Fruit fly (Drosophila melanogaster) whole organism, pupa: ENCODE measurements around the gene Indy-2.

Experiments
- CG10348 ChIP-seq: fragments of 200-800 bp; sonication (Bioruptor generic); IDR thresholded peaks from 2 replicates; pipeline ENCODE4 v1.3.6; 2022; ENCODE audit warnings: missing biosample characterization, missing genetic modification characterization
- CG12605 ChIP-seq: fragments of 200-800 bp; sonication (Bioruptor generic); IDR thresholded peaks from 2 replicates; pipeline ENCODE4 v1.3.6; 2022; ENCODE audit warnings: missing biosample characterization, missing genetic modification characterization
- CG13204 ChIP-seq: fragments of 200-800 bp; sonication (Bioruptor generic); optimal IDR thresholded peaks from 2 replicates; lab custom pipeline; 2018; ENCODE audit warnings: missing biosample characterization, mild to moderate bottlenecking, missing genetic modification characterization, moderate library complexity
- CG14655 ChIP-seq: fragments of 200-800 bp; sonication (Bioruptor generic); optimal IDR thresholded peaks from 3 replicates; lab custom pipeline; 2017; ENCODE audit warnings: mild to moderate bottlenecking, missing biosample characterization, missing genetic modification reagents, missing genetic modification characterization
- CG15710 ChIP-seq: fragments of 200-800 bp; sonication (Bioruptor generic); optimal IDR thresholded peaks from 2 replicates; lab custom pipeline; 2018; ENCODE audit warnings: missing biosample characterization, mild to moderate bottlenecking, missing genetic modification characterization, moderate library complexity
- CG17806 ChIP-seq: fragments of 200-800 bp; sonication (Bioruptor generic); optimal IDR thresholded peaks from 2 replicates; lab custom pipeline; 2018; ENCODE audit warnings: missing biosample characterization, mild to moderate bottlenecking, missing genetic modification characterization, moderate library complexity
- CG32121 ChIP-seq: fragments of 200-800 bp; sonication (Bioruptor generic); IDR thresholded peaks from 2 replicates; pipeline ENCODE4 v1.3.6; 2022; ENCODE audit warnings: missing biosample characterization, missing genetic modification characterization
- CG34367 ChIP-seq: fragments of 200-800 bp; sonication (Bioruptor generic); optimal IDR thresholded peaks from 2 replicates; lab custom pipeline; 2018; ENCODE audit warnings: missing biosample characterization, mild to moderate bottlenecking, missing genetic modification characterization
- CG4496 ChIP-seq: fragments of 200-800 bp; sonication (Bioruptor generic); IDR thresholded peaks from 3 replicates; pipeline ENCODE4 v1.3.6; 2022; ENCODE audit warnings: missing biosample characterization, missing genetic modification characterization
- CG8159 ChIP-seq: fragments of 200-800 bp; sonication (Bioruptor generic); optimal IDR thresholded peaks from 3 replicates; lab custom pipeline; 2018; ENCODE audit warnings: missing biosample characterization, mild to moderate bottlenecking, missing genetic modification characterization, moderate library complexity
- CG8301 ChIP-seq: fragments of 200-800 bp; sonication (Bioruptor generic); optimal IDR thresholded peaks from 2 replicates; lab custom pipeline; 2018; ENCODE audit warnings: missing biosample characterization, mild to moderate bottlenecking, missing genetic modification characterization
- CG9948 ChIP-seq: fragments of 200-800 bp; sonication (Bioruptor generic); optimal IDR thresholded peaks from 2 replicates; lab custom pipeline; 2018; ENCODE audit warnings: missing biosample characterization, mild to moderate bottlenecking, missing genetic modification characterization, moderate library complexity
- D1 ChIP-seq: fragments of 200-800 bp; sonication (Bioruptor generic); optimal IDR thresholded peaks from 2 replicates; lab custom pipeline; 2018; ENCODE audit warnings: missing biosample characterization, mild to moderate bottlenecking, missing genetic modification characterization, moderate library complexity
- EcR ChIP-seq: fragments of 200-800 bp; sonication (Bioruptor generic); optimal IDR thresholded peaks from 3 replicates; lab custom pipeline; 2019; ENCODE audit warnings: missing biosample characterization, missing genetic modification characterization, mild to moderate bottlenecking, moderate library complexity, missing genetic modification reagents
- Ets98B ChIP-seq: fragments of 200-800 bp; sonication (Bioruptor generic); IDR thresholded peaks from 2 replicates; pipeline ENCODE4 v1.3.6; 2022; ENCODE audit warnings: missing biosample characterization, missing genetic modification characterization
- Pif1A ChIP-seq: fragments of 200-800 bp; sonication (Bioruptor generic); optimal IDR thresholded peaks from 3 replicates; lab custom pipeline; 2016; ENCODE audit warnings: missing biosample characterization, missing genetic modification characterization
- Pif1B ChIP-seq: fragments of 200-800 bp; sonication (Bioruptor generic); optimal IDR thresholded peaks from 3 replicates; lab custom pipeline; 2016; ENCODE audit warnings: missing biosample characterization, missing genetic modification characterization
- Snoo ChIP-seq: fragments of 200-800 bp; sonication (Bioruptor generic); optimal IDR thresholded peaks from 3 replicates; lab custom pipeline; 2017; ENCODE audit warnings: missing biosample characterization, mild to moderate bottlenecking, missing genetic modification characterization, inconsistent platforms
- fd96Ca ChIP-seq: fragments of 200-800 bp; sonication (Bioruptor generic); IDR thresholded peaks from 3 replicates; pipeline ENCODE4 v1.3.6; 2022; ENCODE audit warnings: missing biosample characterization, missing genetic modification characterization
- gl ChIP-seq: fragments of 200-800 bp; sonication (Bioruptor generic); optimal IDR thresholded peaks from 2 replicates; lab custom pipeline; 2018; ENCODE audit warnings: missing biosample characterization, mild to moderate bottlenecking, missing genetic modification characterization
- rn ChIP-seq: fragments of 200-800 bp; sonication (Bioruptor generic); IDR thresholded peaks from 2 replicates; pipeline ENCODE4 v1.3.6; 2022; ENCODE audit warnings: missing biosample characterization, missing genetic modification characterization

The Indy-2 gene

DNA sequence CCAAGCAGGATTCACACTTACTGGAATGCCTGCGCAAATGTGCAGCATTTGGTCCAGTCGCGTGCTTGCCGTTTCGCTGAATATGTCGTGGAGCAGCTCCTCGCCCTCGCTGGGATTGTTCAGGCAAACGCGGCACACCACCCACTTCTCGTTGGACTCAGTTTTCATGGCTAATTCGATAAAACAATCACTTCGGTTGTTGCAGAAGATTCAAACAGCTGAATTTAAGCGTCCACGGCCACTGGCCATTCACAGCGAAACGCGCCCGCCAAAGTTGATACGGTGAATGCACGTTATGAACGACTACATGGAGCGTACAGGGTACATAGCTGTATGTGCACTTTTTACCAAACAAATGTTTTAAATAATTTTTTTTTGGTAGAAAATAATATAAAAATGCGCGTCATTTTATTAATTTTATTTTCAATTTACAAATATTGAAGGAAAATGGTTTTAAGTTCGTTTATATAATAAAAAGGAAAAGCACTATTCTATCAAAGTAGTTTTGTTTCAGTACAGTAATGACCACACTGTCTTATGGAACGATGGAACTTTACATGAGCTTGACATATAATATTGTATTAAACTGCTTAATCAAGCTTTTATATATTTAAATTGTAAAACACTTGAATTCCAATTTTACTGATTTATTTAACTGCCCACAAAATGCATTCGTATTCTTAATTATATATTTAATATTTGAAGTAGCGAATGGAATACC lies 11.4 kb upstream of the Indy-2 start, which contains the start of gene trem:
trem (minus strand) TSS at position 267 of the 721 bp plus-strand sequence.
- TF ChIP-seq Snoo (peak; percentile 59), fd96Ca (GFP tag; lab: Robert Waterston, UW) (no peak), CG8159 (peak; percentile 79), EcR (GFP tag; lab: Kevin White, UChicago) (no peak), CG9948 (tag; lab: Kevin White, UChicago) (peak; percentile 76), CG14655 (GFP tag; lab: Kevin White, UChicago) (no peak), CG32121 (GFP tag; lab: Robert Waterston, UW) (peak; percentile 42; the same call in 1 of the 2 replicates), rn (GFP tag; lab: Robert Waterston, UW) (peak; percentile 31; the same call in 1 of the 2 replicates), CG4496 (GFP tag; lab: Robert Waterston, UW) (peak; percentile 33; the same call in 2 of the 3 replicates), CG8301 (tag; lab: Kevin White, UChicago) (no peak), CG13204 (GFP tag; lab: Kevin White, UChicago) (no peak), D1 (no peak), Pif1B (GFP tag; lab: Kevin White, UChicago) (no peak), Ets98B (0 out of 2 replicates have a peak, but pooled peaks have one; percentile 31), CG17806 (tag; lab: Kevin White, UChicago) (peak; percentile 64), CG10348 (peak; percentile 69), CG34367 (peak; percentile 60), CG12605 (GFP tag; lab: Robert Waterston, UW) (no peak), Pif1A (GFP tag; lab: Kevin White, UChicago) (no peak), CG15710 (tag; lab: Kevin White, UChicago) (peak; percentile 77), gl (tag; lab: Kevin White, UChicago) (peak; percentile 0)

dm6 chr3R:20031764-20032079 lies 10.8 kb upstream of the Indy-2 start, which contains the start of gene idc:
Gene idc (plus strand): TSS chr3R:20031823.
- TF ChIP-seq CG32121 (GFP tag; lab: Robert Waterston, UW) (no peak), CG14655 (GFP tag; lab: Kevin White, UChicago) (no peak), CG17806 (tag; lab: Kevin White, UChicago) (no peak), Ets98B (no peak), D1 (no peak), CG10348 (no peak), rn (GFP tag; lab: Robert Waterston, UW) (no peak), fd96Ca (GFP tag; lab: Robert Waterston, UW) (no peak), CG15710 (tag; lab: Kevin White, UChicago) (no peak), CG13204 (GFP tag; lab: Kevin White, UChicago) (no peak), Pif1B (GFP tag; lab: Kevin White, UChicago) (no peak), CG8301 (tag; lab: Kevin White, UChicago) (no peak), gl (tag; lab: Kevin White, UChicago) (no peak), Snoo (no peak), CG8159 (no peak), CG4496 (GFP tag; lab: Robert Waterston, UW) (no peak), CG34367 (no peak), CG12605 (GFP tag; lab: Robert Waterston, UW) (no peak), CG9948 (tag; lab: Kevin White, UChicago) (no peak), EcR (GFP tag; lab: Kevin White, UChicago) (no peak)

- TF ChIP-seq rn (GFP tag; lab: Robert Waterston, UW) (no peak), CG34367 (peak; percentile 83), CG4496 (GFP tag; lab: Robert Waterston, UW) (peak; percentile 89), EcR (GFP tag; lab: Kevin White, UChicago) (no peak), CG12605 (GFP tag; lab: Robert Waterston, UW) (peak; percentile 73), gl (tag; lab: Kevin White, UChicago) (no peak), Pif1B (GFP tag; lab: Kevin White, UChicago) (peak; percentile 70), CG15710 (tag; lab: Kevin White, UChicago) (no peak), D1 (no peak), CG14655 (GFP tag; lab: Kevin White, UChicago) (no peak), CG13204 (GFP tag; lab: Kevin White, UChicago) (no peak), CG8301 (tag; lab: Kevin White, UChicago) (no peak), CG9948 (tag; lab: Kevin White, UChicago) (peak; percentile 50), Ets98B (peak; percentile 78), CG17806 (tag; lab: Kevin White, UChicago) (no peak), CG32121 (GFP tag; lab: Robert Waterston, UW) (peak; percentile 81), Pif1A (GFP tag; lab: Kevin White, UChicago) (no peak), Snoo (peak; percentile 91), CG8159 (peak; percentile 64), fd96Ca (GFP tag; lab: Robert Waterston, UW) (peak; percentile 76), CG10348 (no peak)
- TF ChIP-seq, all 21 proteins: peak for 10
These were observed 6.7 kb upstream of the Indy-2 start, which contains the start of gene Regnase-1 for dm6 chr3R:20035887-20036286. Gene Regnase-1 (minus strand): TSS chr3R:20036056.

DNA sequence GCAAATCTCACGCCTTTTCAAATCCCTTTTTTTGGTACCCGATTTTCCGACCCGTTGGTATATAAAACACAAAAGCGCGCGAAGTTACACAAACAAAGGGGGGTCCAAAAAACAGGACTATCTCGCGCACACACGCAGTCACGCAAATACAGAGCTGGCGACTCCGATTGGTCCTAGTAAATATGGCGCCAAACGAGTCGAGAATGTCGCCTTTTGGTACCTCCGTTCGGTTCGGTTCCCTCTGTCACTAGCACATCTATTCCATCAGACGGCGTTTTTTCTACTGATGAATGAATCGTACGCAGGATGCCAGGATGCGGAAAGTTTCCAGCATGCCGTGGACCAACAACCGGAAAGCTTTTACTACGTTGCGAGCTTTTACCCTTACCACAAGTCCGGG lies 13.3 kb downstream of the Indy-2 start, which contains the start of gene CG17193:
CG17193 (minus strand) TSS at position 289 of the 400 bp plus-strand sequence.
- no peak for TF ChIP-seq D1
- TF ChIP-seq, all 21 proteins: peak for 0

dm6 chr3R:20057501-20057900 lies 14.9 kb downstream of the Indy-2 start, which contains the start of gene mdlc:
Gene mdlc (plus strand): TSS chr3R:20057748.
- TF ChIP-seq CG8159 (no peak), CG9948 (tag; lab: Kevin White, UChicago) (no peak), Pif1A (GFP tag; lab: Kevin White, UChicago) (no peak), Pif1B (GFP tag; lab: Kevin White, UChicago) (no peak), gl (tag; lab: Kevin White, UChicago) (no peak), fd96Ca (GFP tag; lab: Robert Waterston, UW) (no peak), CG13204 (GFP tag; lab: Kevin White, UChicago) (no peak), CG4496 (GFP tag; lab: Robert Waterston, UW) (no peak), CG34367 (no peak), CG32121 (GFP tag; lab: Robert Waterston, UW) (no peak), D1 (no peak)
